Fruit fly (Drosophila melanogaster): Measurements from ENCODE around the gene Cpr62Bb.
A peak's percentile ranks its signal among the peaks of the same experiment; 100 is the strongest.

Gene Cpr62Bb

dm6 chr3L:1794943-1795696 is 39.8 kb downstream of the Cpr62Bb start, which contains the start of the genes alpha-Spec, dlt and Cdc37:
TSS of gene alpha-Spec (minus strand) at chr3L:1795328.
TSS of gene dlt (minus strand) at chr3L:1795328.
TSS of gene Cdc37 (plus strand) at chr3L:1795392.
- peak in 1 of 2 experiments; percentile 4 for TF ChIP-seq insv (GFP tag; optimal IDR thresholded peaks at IDR 0.05)
- TF ChIP-seq CG2120 (GFP tag; optimal IDR thresholded peaks at IDR 0.05): peak; percentile 1
- peak; percentile 4 for TF ChIP-seq chn (GFP tag; optimal IDR thresholded peaks at IDR 0.05)
- TF ChIP-seq gro (GFP tag; optimal IDR thresholded peaks at IDR 0.05): peak; percentile 61
- TF ChIP-seq CG3995 (GFP tag; optimal IDR thresholded peaks at IDR 0.05): peak; percentile 52
- TF ChIP-seq gce (GFP tag; IDR thresholded peaks at IDR 0.05): no peak
- peak; percentile 57; the same call in 1 of the 2 replicates for TF ChIP-seq E2f2 (GFP tag; IDR thresholded peaks at IDR 0.05)
- TF ChIP-seq HLHmδ (GFP tag; optimal IDR thresholded peaks at IDR 0.05): no peak
- peak; percentile 90 for TF ChIP-seq CG11560 (tag; IDR thresholded peaks at IDR 0.05)
- TF ChIP-seq CG10321 (GFP tag; IDR thresholded peaks at IDR 0.05): no peak; the same call in 1 of the 2 replicates
- TF ChIP-seq CG1603 (tag; optimal IDR thresholded peaks at IDR 0.05): peak; percentile 47
- peak in 1 of 2 experiments; percentile 15 for TF ChIP-seq Hr78 (GFP tag; optimal IDR thresholded peaks at IDR 0.05)
- peak in 1 of 2 experiments; percentile 23 for TF ChIP-seq Pdp1 (GFP tag; optimal IDR thresholded peaks at IDR 0.05)
- TF ChIP-seq CG14860 (GFP tag; IDR thresholded peaks at IDR 0.05; ENCODE audit: partially characterized antibody): peak; percentile 79
- TF ChIP-seq Fer3 (tag; optimal IDR thresholded peaks at IDR 0.05): peak; percentile 24
- TF ChIP-seq knrl (GFP tag; IDR thresholded peaks at IDR 0.05; ENCODE audit: partially characterized antibody): peak; percentile 78
- TF ChIP-seq CG8281 (tag; optimal IDR thresholded peaks at IDR 0.05): peak; percentile 97
- TF ChIP-seq NC2β (GFP tag; optimal IDR thresholded peaks at IDR 0.05): peak; percentile 37
- TF ChIP-seq Drgx (GFP tag; IDR thresholded peaks at IDR 0.05): no peak
- TF ChIP-seq CG12391 (tag; optimal IDR thresholded peaks at IDR 0.05): peak; percentile 44
- peak; percentile 80 for TF ChIP-seq CG16813 (GFP tag; IDR thresholded peaks at IDR 0.05; ENCODE audit: partially characterized antibody)
- peak; percentile 95 for TF ChIP-seq CTCF (GFP tag; optimal IDR thresholded peaks at IDR 0.05)
- TF ChIP-seq Fer1 (GFP tag; optimal IDR thresholded peaks at IDR 0.05): peak; percentile 9
- peak; percentile 65 for TF ChIP-seq hb (GFP tag; IDR thresholded peaks at IDR 0.05; ENCODE audit: partially characterized antibody)
- peak; percentile 59 for TF ChIP-seq CG10431 (GFP tag; optimal IDR thresholded peaks at IDR 0.05)
- TF ChIP-seq CG5245 (GFP tag; optimal IDR thresholded peaks at IDR 0.05): peak; percentile 11
- peak; percentile 82 for TF ChIP-seq unc-4 (GFP tag; IDR thresholded peaks at IDR 0.05; ENCODE audit: partially characterized antibody)
- no peak for TF ChIP-seq lbe (GFP tag; optimal IDR thresholded peaks at IDR 0.05)
- TF ChIP-seq Nf-YA (GFP tag; IDR thresholded peaks at IDR 0.05): no peak
- TF ChIP-seq pzg (GFP tag; optimal IDR thresholded peaks at IDR 0.05): peak; percentile 84
- peak; percentile 2 for TF ChIP-seq CG8388 (GFP tag; optimal IDR thresholded peaks at IDR 0.05)
- TF ChIP-seq slou (GFP tag; optimal IDR thresholded peaks at IDR 0.05): no peak
- TF ChIP-seq hth (optimal IDR thresholded peaks at IDR 0.05): no peak
- peak; percentile 72 for TF ChIP-seq CG12659 (GFP tag; optimal IDR thresholded peaks at IDR 0.05)
- TF ChIP-seq cg (GFP tag; optimal IDR thresholded peaks at IDR 0.05): peak; percentile 75
- peak; percentile 15 to 58 for TF ChIP-seq bsh (GFP tag; optimal IDR thresholded peaks at IDR 0.05)
- TF ChIP-seq CG2875 (GFP tag; optimal IDR thresholded peaks at IDR 0.05): peak; percentile 34
- TF ChIP-seq CG10267 (tag; optimal IDR thresholded peaks at IDR 0.05): peak; percentile 79
- no peak for TF ChIP-seq cato (GFP tag; optimal IDR thresholded peaks at IDR 0.05; ENCODE audit: borderline replicate concordance)
- peak; percentile 60 for TF ChIP-seq bbx (GFP tag; IDR thresholded peaks at IDR 0.05; ENCODE audit: partially characterized antibody)
- TF ChIP-seq sens-2 (GFP tag; IDR thresholded peaks at IDR 0.05): no peak
- TF ChIP-seq Bteb2 (GFP tag; optimal IDR thresholded peaks at IDR 0.05): peak; percentile 6
- TF ChIP-seq sug (tag; optimal IDR thresholded peaks at IDR 0.05): peak; percentile 38
- peak; percentile 74 for TF ChIP-seq tna (GFP tag; IDR thresholded peaks at IDR 0.05; ENCODE audit: partially characterized antibody)
- TF ChIP-seq BEAF-32 (GFP tag; optimal IDR thresholded peaks at IDR 0.05): peak; percentile 86
- peak; percentile 73; the same call in 2 of the 3 replicates for TF ChIP-seq CG34224 (GFP tag; IDR thresholded peaks at IDR 0.05; ENCODE audit: partially characterized antibody)
- TF ChIP-seq Sry-β (GFP tag; optimal IDR thresholded peaks at IDR 0.05): no peak
- no peak for TF ChIP-seq wor (GFP tag; IDR thresholded peaks at IDR 0.05)
